Worm (Caenorhabditis elegans) whole organism, L4/young adult: ENCODE results near the gene C49F5.8.

Experiments used
- dao-5 ChIP-seq: sonication (generic microtip); optimal IDR thresholded peaks from 2 replicates; lab custom pipeline; 2016; ENCODE audit warnings: missing genotype, missing genetic modification characterization, moderate library complexity, missing compliant biosample characterization
- him-1 ChIP-seq: sonication (generic microtip); optimal IDR thresholded peaks from 2 replicates; lab custom pipeline; 2016; ENCODE audit warnings: missing genotype, missing genetic modification reagents, missing genetic modification characterization, missing compliant biosample characterization

DNA sequence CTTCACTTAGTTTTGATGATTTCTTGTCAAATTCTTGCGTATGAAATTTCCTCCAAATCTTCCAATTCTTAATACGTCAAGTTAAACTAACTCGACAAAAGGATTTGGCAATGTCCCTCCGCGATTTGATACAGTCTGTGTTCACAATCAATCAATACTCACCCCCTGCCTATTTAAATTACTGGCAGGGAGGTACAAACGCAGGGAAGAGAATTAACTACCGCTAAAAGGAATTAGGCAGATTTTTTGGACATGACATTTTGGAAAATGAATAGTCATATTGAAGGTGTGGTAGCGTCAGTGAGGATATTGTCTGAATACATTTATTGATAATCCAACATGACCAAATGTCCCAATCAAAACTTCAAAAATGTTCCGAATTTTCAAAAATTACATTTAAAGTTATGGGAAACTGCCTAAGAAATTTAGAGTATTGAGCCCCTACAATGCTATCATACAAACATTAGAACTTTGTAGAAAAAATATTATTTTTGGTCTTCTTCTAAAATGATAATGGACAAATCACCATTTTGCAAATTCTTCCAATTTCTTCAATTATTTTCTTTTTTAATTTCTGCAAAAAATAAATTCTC lies 22.5 kb upstream of the C49F5.8 start:
- TF ChIP-seq dao-5 (tag; lab: Kevin White, UChicago) (peak; percentile 93), him-1 (tag; lab: Kevin White, UChicago) (peak; percentile 99)
